Fruit fly (Drosophila melanogaster): ENCODE measurements around the gene Wnt6.

Wnt6 gene

dm6 chr2L:7284121-7284520 is 49.4 kb upstream of the Wnt6 start:
- TF ChIP-seq Hr39 (GFP tag; optimal IDR thresholded peaks at IDR 0.05): no peak
- TF ChIP-seq Eip93F (GFP tag; optimal IDR thresholded peaks at IDR 0.05): no peak
- TF ChIP-seq CG8632 (GFP tag; optimal IDR thresholded peaks at IDR 0.05): no peak
- TF ChIP-seq CG6808 (GFP tag; optimal IDR thresholded peaks at IDR 0.05): no peak
- no peak for TF ChIP-seq Smox (GFP tag; optimal IDR thresholded peaks at IDR 0.05)

DNA sequence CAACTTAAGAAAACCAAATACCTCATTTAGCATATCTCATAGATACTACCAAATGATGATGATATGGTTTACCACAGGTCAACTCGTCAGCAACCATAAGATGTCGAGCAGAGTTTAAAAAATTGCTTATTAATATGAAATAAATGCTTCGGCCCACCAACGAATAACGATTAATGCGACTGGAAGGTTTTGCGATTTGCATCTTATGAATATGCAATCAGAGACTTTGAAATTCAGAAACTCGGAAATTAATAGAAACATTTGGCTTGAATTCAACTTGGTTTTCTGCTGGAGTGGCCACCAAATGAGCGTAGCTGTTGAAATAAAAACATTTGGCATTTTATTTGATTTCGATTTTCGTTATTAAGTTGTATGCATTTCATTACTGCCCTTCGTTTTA is 48.7 kb upstream of the Wnt6 start:
- no peak for TF ChIP-seq fd85E (GFP tag; optimal IDR thresholded peaks at IDR 0.05)
- TF ChIP-seq topi (GFP tag; optimal IDR thresholded peaks at IDR 0.05): no peak
- TF ChIP-seq CG11902 (GFP tag; optimal IDR thresholded peaks at IDR 0.05): no peak
- no peak for TF ChIP-seq CG9139 (GFP tag; optimal IDR thresholded peaks at IDR 0.05)
- TF ChIP-seq dsx (GFP tag; optimal IDR thresholded peaks at IDR 0.05; ENCODE audit: poor library complexity, severe bottlenecking): no peak
- TF ChIP-seq eg (GFP tag; IDR thresholded peaks at IDR 0.05): no peak
- no peak for TF ChIP-seq Eip75B (GFP tag; optimal IDR thresholded peaks at IDR 0.05)

DNA sequence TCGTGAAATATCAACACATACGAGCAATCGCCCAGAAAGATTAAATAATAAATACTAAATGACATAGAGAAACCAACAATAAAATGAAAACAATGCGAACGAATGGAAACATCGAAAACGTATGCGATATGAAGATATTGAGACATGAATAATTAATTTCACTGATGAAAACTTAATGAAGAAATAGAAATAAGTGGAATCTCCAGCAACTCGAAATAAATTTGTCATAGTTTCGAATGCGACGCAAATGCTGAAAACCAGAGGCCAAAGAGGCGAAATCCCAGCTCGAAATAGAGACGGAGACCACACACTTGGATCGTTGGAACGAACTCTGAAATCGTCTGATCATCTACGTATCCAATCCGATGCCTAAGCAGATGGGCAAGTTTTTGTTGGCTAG is 47.7 kb upstream of the Wnt6 start:
- no peak for TF ChIP-seq CG8319 (GFP tag; optimal IDR thresholded peaks at IDR 0.05)
- no peak for TF ChIP-seq CG7368 (GFP tag; optimal IDR thresholded peaks at IDR 0.05)
- no peak for TF ChIP-seq eg (GFP tag; IDR thresholded peaks at IDR 0.05)
- no peak for TF ChIP-seq CG4318 (GFP tag; optimal IDR thresholded peaks at IDR 0.05)
- no peak for TF ChIP-seq fd59A (GFP tag; optimal IDR thresholded peaks at IDR 0.05)
- no peak for TF ChIP-seq CG10631 (GFP tag; optimal IDR thresholded peaks at IDR 0.05)
- TF ChIP-seq esn (GFP tag; optimal IDR thresholded peaks at IDR 0.05): no peak
- no peak for TF ChIP-seq CG9139 (GFP tag; optimal IDR thresholded peaks at IDR 0.05)

- TF ChIP-seq dsx (GFP tag; optimal IDR thresholded peaks at IDR 0.05; ENCODE audit: poor library complexity, severe bottlenecking) (peak; percentile 69), CG9139 (GFP tag; optimal IDR thresholded peaks at IDR 0.05) (no peak), CG11902 (GFP tag; optimal IDR thresholded peaks at IDR 0.05) (no peak), CG10669 (GFP tag; optimal IDR thresholded peaks at IDR 0.05) (no peak), Eip78C (GFP tag) (peak; percentile 37)
These were observed 43.6 kb upstream of the Wnt6 start for dm6 chr2L:7289880-7290279.

- no peak for TF ChIP-seq CG6808 (GFP tag; optimal IDR thresholded peaks at IDR 0.05)
- peak; percentile 71 for TF ChIP-seq Eip78C (GFP tag)
- TF ChIP-seq OdsH (GFP tag; optimal IDR thresholded peaks at IDR 0.05): peak; percentile 47
- TF ChIP-seq CG6163 (GFP tag; IDR thresholded peaks at IDR 0.05): 0 out of 3 replicates have a peak, but pooled peaks have one; percentile 23
- TF ChIP-seq CG7368 (GFP tag; optimal IDR thresholded peaks at IDR 0.05): no peak
- no peak for TF ChIP-seq Sox102F (GFP tag; optimal IDR thresholded peaks at IDR 0.05)
- TF ChIP-seq Ets96B (tag; optimal IDR thresholded peaks at IDR 0.05): peak; percentile 56
- peak; percentile 70 for TF ChIP-seq svp (GFP tag)
- peak; percentile 26 for TF ChIP-seq CG32006 (GFP tag; optimal IDR thresholded peaks at IDR 0.05)
- TF ChIP-seq Ets21C (GFP tag; optimal IDR thresholded peaks at IDR 0.05): no peak
- peak; percentile 14 for TF ChIP-seq Smox (GFP tag; optimal IDR thresholded peaks at IDR 0.05)
- no peak for TF ChIP-seq Met (GFP tag; optimal IDR thresholded peaks at IDR 0.05)
- no peak for TF ChIP-seq CG9139 (GFP tag; optimal IDR thresholded peaks at IDR 0.05)
- no peak for TF ChIP-seq Lpt (GFP tag; optimal IDR thresholded peaks at IDR 0.05)
- TF ChIP-seq Gug (GFP tag; IDR thresholded peaks at IDR 0.05): no peak
- no peak for TF ChIP-seq Eip93F (GFP tag; optimal IDR thresholded peaks at IDR 0.05)
- TF ChIP-seq cyc (GFP tag; optimal IDR thresholded peaks at IDR 0.05): no peak
- TF ChIP-seq CG3919 (GFP tag; optimal IDR thresholded peaks at IDR 0.05): peak; percentile 33
- no peak for TF ChIP-seq spab (GFP tag; optimal IDR thresholded peaks at IDR 0.05)
- no peak for TF ChIP-seq salr (GFP tag; optimal IDR thresholded peaks at IDR 0.05)
- no peak for TF ChIP-seq CG31627 (GFP tag; optimal IDR thresholded peaks at IDR 0.05)
- TF ChIP-seq CG10631 (GFP tag; optimal IDR thresholded peaks at IDR 0.05): peak; percentile 40
- no peak for TF ChIP-seq lz (GFP tag; optimal IDR thresholded peaks at IDR 0.05)
- no peak for TF ChIP-seq CG6854 (GFP tag; optimal IDR thresholded peaks at IDR 0.05)
- TF ChIP-seq CG11294 (GFP tag; IDR thresholded peaks at IDR 0.05): no peak
- TF ChIP-seq Hr38 (GFP tag; optimal IDR thresholded peaks at IDR 0.05): no peak
- peak; percentile 50 for TF ChIP-seq esn (GFP tag; optimal IDR thresholded peaks at IDR 0.05)
- no peak for TF ChIP-seq CG15336 (GFP tag; IDR thresholded peaks at IDR 0.05)
- peak; percentile 15 for TF ChIP-seq fd59A (GFP tag; optimal IDR thresholded peaks at IDR 0.05)
- no peak for TF ChIP-seq Eip75B (GFP tag; optimal IDR thresholded peaks at IDR 0.05)
- TF ChIP-seq fd85E (GFP tag; optimal IDR thresholded peaks at IDR 0.05): no peak
- peak; percentile 25 for TF ChIP-seq acj6 (GFP tag; optimal IDR thresholded peaks at IDR 0.05)
- no peak for TF ChIP-seq CG16779 (tag; optimal IDR thresholded peaks at IDR 0.05)
- TF ChIP-seq Hr4 (GFP tag; optimal IDR thresholded peaks at IDR 0.05): no peak
- no peak for TF ChIP-seq dsx (GFP tag; optimal IDR thresholded peaks at IDR 0.05; ENCODE audit: poor library complexity, severe bottlenecking)
These were observed 42.9 kb upstream of the Wnt6 start for dm6 chr2L:7290577-7290976.
